Fruit fly (Drosophila melanogaster) whole organism, embryonic: ENCODE results near the gene Prosalpha6T.
A peak's percentile ranks its signal among the peaks of the same experiment; 100 is the strongest.

Experiments
- Asciz ChIP-seq: fragments of 200-800 bp; sonication (Bioruptor generic); optimal IDR thresholded peaks from 2 replicates; lab custom pipeline; 2017; ENCODE audit warnings: missing biosample characterization, mild to moderate bottlenecking, missing genetic modification characterization, missing genetic modification reagents
- Bdp1 ChIP-seq: fragments of 200-800 bp; sonication (Bioruptor generic); optimal IDR thresholded peaks from 3 replicates; lab custom pipeline; 2016; ENCODE audit warnings: missing biosample characterization, missing genetic modification characterization
- CG10147 ChIP-seq: fragments of 200-800 bp; sonication (Bioruptor generic); optimal IDR thresholded peaks from 2 replicates; lab custom pipeline; 2019; ENCODE audit warnings: missing biosample characterization, mild to moderate bottlenecking, missing genetic modification characterization, moderate library complexity
- CG10267 ChIP-seq: fragments of 200-800 bp; sonication (Bioruptor generic); optimal IDR thresholded peaks from 2 replicates; lab custom pipeline; 2018; ENCODE audit warnings: missing biosample characterization, mild to moderate bottlenecking, missing genetic modification characterization, moderate library complexity
- CG10321 ChIP-seq: fragments of 200-800 bp; sonication (Bioruptor generic); IDR thresholded peaks from 2 replicates; pipeline ENCODE4 v1.3.6; 2022; ENCODE audit warnings: missing biosample characterization, missing genetic modification characterization
- CG10543 ChIP-seq: fragments of 200-800 bp; sonication (Bioruptor generic); optimal IDR thresholded peaks from 3 replicates; lab custom pipeline; 2017; ENCODE audit warnings: missing biosample characterization, mild to moderate bottlenecking, missing genetic modification characterization, moderate library complexity
- CG10959 ChIP-seq: fragments of 200-800 bp; sonication (Bioruptor generic); IDR thresholded peaks from 2 replicates; pipeline ENCODE4 v1.3.6; 2022; ENCODE audit warnings: missing biosample characterization, missing genetic modification characterization
- CG12104 ChIP-seq: fragments of 200-800 bp; sonication (Bioruptor generic); optimal IDR thresholded peaks from 3 replicates; lab custom pipeline; 2016; ENCODE audit warnings: missing biosample characterization, missing genetic modification characterization
- CG13296 ChIP-seq: fragments of 200-800 bp; sonication (Bioruptor generic); optimal IDR thresholded peaks from 3 replicates; lab custom pipeline; 2018; ENCODE audit warnings: missing biosample characterization, mild to moderate bottlenecking, missing genetic modification characterization
- CG15514 ChIP-seq: fragments of 200-800 bp; sonication (Bioruptor generic); optimal IDR thresholded peaks from 3 replicates; lab custom pipeline; 2017; ENCODE audit warnings: missing biosample characterization, missing genetic modification characterization, mild to moderate bottlenecking, moderate library complexity, missing genetic modification reagents
- CG1647 ChIP-seq: fragments of 200-800 bp; sonication (Bioruptor generic); optimal IDR thresholded peaks from 3 replicates; lab custom pipeline; 2016; ENCODE audit warnings: missing biosample characterization, missing genetic modification characterization
- CG17829 ChIP-seq: fragments of 200-800 bp; optimal IDR thresholded peaks from 2 replicates; lab custom pipeline; 2019; ENCODE audit warnings: missing biosample characterization, mild to moderate bottlenecking, missing genetic modification characterization, moderate library complexity
- CG1792 ChIP-seq: fragments of 200-800 bp; sonication (Bioruptor generic); optimal IDR thresholded peaks from 2 replicates; lab custom pipeline; 2016; ENCODE audit warnings: missing biosample characterization, missing genetic modification characterization
- CG31441 ChIP-seq: fragments of 200-800 bp; sonication (Bioruptor generic); IDR thresholded peaks from 2 replicates; pipeline ENCODE4 v1.3.6; 2022; ENCODE audit warnings: missing biosample characterization, missing genetic modification characterization
- CG4424 ChIP-seq: fragments of 200-800 bp; sonication (Bioruptor generic); optimal IDR thresholded peaks from 3 replicates; lab custom pipeline; 2016; ENCODE audit warnings: missing biosample characterization, missing genetic modification characterization
- CG4854 ChIP-seq: fragments of 200-800 bp; sonication (Bioruptor generic); optimal IDR thresholded peaks from 2 replicates; lab custom pipeline; 2016; ENCODE audit warnings: missing biosample characterization, missing genetic modification characterization, inconsistent platforms
- CG5245 ChIP-seq: fragments of 200-800 bp; sonication (Bioruptor generic); optimal IDR thresholded peaks from 3 replicates; lab custom pipeline; 2016; ENCODE audit warnings: missing biosample characterization, missing genetic modification characterization
- CG6254 ChIP-seq: fragments of 200-800 bp; sonication (Bioruptor generic); optimal IDR thresholded peaks from 3 replicates; lab custom pipeline; 2017; ENCODE audit warnings: mild to moderate bottlenecking, missing biosample characterization, missing genetic modification reagents, missing genetic modification characterization
- CG8765 ChIP-seq: fragments of 200-800 bp; sonication (Bioruptor generic); IDR thresholded peaks from 2 replicates; pipeline ENCODE4 v1.3.6; 2022; ENCODE audit warnings: missing biosample characterization, missing genetic modification characterization
- CG9437 ChIP-seq: fragments of 200-800 bp; sonication (Bioruptor generic); optimal IDR thresholded peaks from 2 replicates; lab custom pipeline; 2018; ENCODE audit warnings: missing biosample characterization, mild to moderate bottlenecking, missing genetic modification characterization
- Camta ChIP-seq: fragments of 200-800 bp; sonication (Bioruptor generic); optimal IDR thresholded peaks from 2 replicates; lab custom pipeline; 2016; ENCODE audit warnings: missing biosample characterization, missing genetic modification characterization
- Dfd ChIP-seq, 2 experiments: fragments of >200 bp; optimal IDR thresholded peaks; 2 replicates each; lab custom pipeline; 2017; ENCODE audit warnings: missing biosample characterization in 2 of 2, missing genetic modification characterization in 2 of 2
- H2.0 ChIP-seq: fragments of 200-800 bp; sonication (Bioruptor generic); IDR thresholded peaks from 2 replicates; pipeline ENCODE4 v1.3.6; 2022; ENCODE audit warnings: missing biosample characterization, missing genetic modification characterization
- HmgZ ChIP-seq: fragments of 200-800 bp; sonication (Bioruptor generic); optimal IDR thresholded peaks from 2 replicates; lab custom pipeline; 2018; ENCODE audit warnings: missing biosample characterization, mild to moderate bottlenecking, missing genetic modification characterization
- Hmr ChIP-seq: fragments of 200-800 bp; sonication (Bioruptor generic); optimal IDR thresholded peaks from 3 replicates; lab custom pipeline; 2017; ENCODE audit warnings: mild to moderate bottlenecking, missing biosample characterization, missing genetic modification reagents, missing genetic modification characterization
- Hmx ChIP-seq: fragments of 200-800 bp; sonication (Bioruptor generic); optimal IDR thresholded peaks from 2 replicates; lab custom pipeline; 2016; ENCODE audit warnings: missing biosample characterization, missing genetic modification characterization
- Kr ChIP-seq: fragments of 200-800 bp; sonication (Bioruptor generic); optimal IDR thresholded peaks from 2 replicates; lab custom pipeline; 2017; ENCODE audit warnings: missing biosample characterization, mild to moderate bottlenecking, missing genetic modification characterization
- MBD-R2 ChIP-seq: fragments of 200-800 bp; sonication (Bioruptor generic); IDR thresholded peaks from 2 replicates; pipeline ENCODE4 v1.3.6; 2022; ENCODE audit warnings: missing biosample characterization, missing genetic modification characterization
- Nf-YB ChIP-seq: fragments of 200-800 bp; sonication (Bioruptor generic); optimal IDR thresholded peaks from 3 replicates; lab custom pipeline; 2019; ENCODE audit warnings: missing biosample characterization, mild to moderate bottlenecking, missing genetic modification characterization, moderate library complexity
- Optix ChIP-seq: fragments of 200-800 bp; sonication (Bioruptor generic); IDR thresholded peaks from 3 replicates; pipeline ENCODE4 v1.3.6; 2022; ENCODE audit warnings: missing biosample characterization, missing genetic modification characterization
- PHDP ChIP-seq: fragments of 200-800 bp; sonication (Bioruptor generic); optimal IDR thresholded peaks from 3 replicates; lab custom pipeline; 2018; ENCODE audit warnings: missing biosample characterization, mild to moderate bottlenecking, missing genetic modification characterization, moderate library complexity
- Xbp1 ChIP-seq: fragments of 200-800 bp; sonication (Bioruptor generic); optimal IDR thresholded peaks from 3 replicates; lab custom pipeline; 2016; ENCODE audit warnings: missing biosample characterization, mild to moderate bottlenecking, missing genetic modification characterization
- btn ChIP-seq: fragments of 200-800 bp; sonication (Bioruptor generic); optimal IDR thresholded peaks from 2 replicates; lab custom pipeline; 2016; ENCODE audit warnings: missing biosample characterization, missing genetic modification characterization
- cato ChIP-seq: fragments of 200-800 bp; sonication (Bioruptor generic); optimal IDR thresholded peaks from 2 replicates; lab custom pipeline; 2016; ENCODE audit warnings: missing biosample characterization, missing genetic modification characterization, borderline replicate concordance
- fd64A ChIP-seq: fragments of 200-800 bp; sonication (Bioruptor generic); optimal IDR thresholded peaks from 3 replicates; lab custom pipeline; 2018; ENCODE audit warnings: missing biosample characterization, mild to moderate bottlenecking, missing genetic modification characterization
- fd96Cb ChIP-seq: fragments of 200-800 bp; sonication (Bioruptor generic); optimal IDR thresholded peaks from 2 replicates; lab custom pipeline; 2018; ENCODE audit warnings: missing biosample characterization, mild to moderate bottlenecking, missing genetic modification characterization, moderate library complexity
- ftz-f1 ChIP-seq: fragments of 200-800 bp; sonication (Bioruptor generic); optimal IDR thresholded peaks from 2 replicates; lab custom pipeline; 2016; ENCODE audit warnings: missing biosample characterization, missing genetic modification characterization
- gem ChIP-seq: fragments of 200-800 bp; sonication (Bioruptor generic); optimal IDR thresholded peaks from 2 replicates; lab custom pipeline; 2019; ENCODE audit warnings: missing biosample characterization, mild to moderate bottlenecking, missing genetic modification characterization, moderate library complexity
- ind ChIP-seq: fragments of 200-800 bp; sonication (Bioruptor generic); optimal IDR thresholded peaks from 3 replicates; lab custom pipeline; 2016; ENCODE audit warnings: missing biosample characterization, missing genetic modification characterization
- insv ChIP-seq, 2 experiments: fragments of 200-800 bp; sonication (Bioruptor generic); optimal IDR thresholded peaks; 3 replicates each; lab custom pipeline; 2016 to 2018; ENCODE audit warnings: missing biosample characterization in 2 of 2, missing genetic modification characterization in 2 of 2
- maf-S ChIP-seq: fragments of 200-800 bp; sonication (Bioruptor generic); optimal IDR thresholded peaks from 2 replicates; lab custom pipeline; 2016; ENCODE audit warnings: missing biosample characterization, missing genetic modification characterization
- nau ChIP-seq: fragments of 200-800 bp; sonication (Bioruptor generic); optimal IDR thresholded peaks from 3 replicates; lab custom pipeline; 2017; ENCODE audit warnings: missing biosample characterization, mild to moderate bottlenecking, missing genetic modification characterization, missing genetic modification reagents
- schlank ChIP-seq: fragments of 200-800 bp; sonication (Bioruptor generic); optimal IDR thresholded peaks from 2 replicates; lab custom pipeline; 2018; ENCODE audit warnings: missing biosample characterization, mild to moderate bottlenecking, missing genetic modification characterization
- sens ChIP-seq: fragments of 200-800 bp; sonication (Bioruptor generic); peaks from one replicate; lab custom pipeline; 2016; ENCODE audit warnings: missing biosample characterization, missing genetic modification characterization
- slp2 ChIP-seq: fragments of 200-800 bp; sonication (Bioruptor generic); optimal IDR thresholded peaks from 2 replicates; lab custom pipeline; 2016; ENCODE audit warnings: missing biosample characterization, missing genetic modification characterization
- sob ChIP-seq: fragments of 200-800 bp; sonication (Bioruptor generic); IDR thresholded peaks from 2 replicates; pipeline ENCODE4 v1.3.6; 2022; ENCODE audit warnings: missing biosample characterization, missing genetic modification characterization
- sug ChIP-seq: fragments of 200-800 bp; optimal IDR thresholded peaks from 2 replicates; lab custom pipeline; 2019; ENCODE audit warnings: missing biosample characterization, mild to moderate bottlenecking, missing genetic modification characterization, moderate library complexity
- tx ChIP-seq: fragments of 200-800 bp; sonication (Bioruptor generic); optimal IDR thresholded peaks from 2 replicates; lab custom pipeline; 2016; ENCODE audit warnings: missing biosample characterization, missing genetic modification characterization
- unc-4 ChIP-seq: fragments of 200-800 bp; sonication (Bioruptor generic); IDR thresholded peaks from 2 replicates; pipeline ENCODE4 v1.3.6; 2022; ENCODE audit warnings: missing biosample characterization, missing genetic modification characterization; ENCODE audit not compliant: partially characterized antibody
- vvl ChIP-seq: fragments of 200-800 bp; sonication (Bioruptor generic); IDR thresholded peaks from 2 replicates; pipeline ENCODE4 v1.3.6; 2022; ENCODE audit warnings: missing biosample characterization, missing genetic modification characterization
- wor ChIP-seq: fragments of 200-800 bp; sonication (Bioruptor generic); IDR thresholded peaks from 2 replicates; pipeline ENCODE4 v1.3.6; 2022; ENCODE audit warnings: missing biosample characterization, missing genetic modification characterization
- zf30C ChIP-seq: fragments of 200-800 bp; sonication (Bioruptor generic); optimal IDR thresholded peaks from 3 replicates; lab custom pipeline; 2018; ENCODE audit warnings: missing biosample characterization, mild to moderate bottlenecking, missing genetic modification characterization

Prosalpha6T gene

dm6 chr2L:13190534-13190933, 41.3 kb upstream of the Prosalpha6T start (continued):
- TF ChIP-seq Kr (GFP tag; lab: Kevin White, UChicago): no peak
- no peak for TF ChIP-seq CG10959 (GFP tag; lab: Robert Waterston, UW)
- TF ChIP-seq sens (GFP tag; lab: Kevin White, UChicago): peak; percentile 11
- no peak for TF ChIP-seq CG1647 (GFP tag; lab: Kevin White, UChicago)
- no peak for TF ChIP-seq insv (GFP tag; optimal IDR thresholded peaks at IDR 0.05; lab: Kevin White, UChicago)
- no peak for TF ChIP-seq Hmx (GFP tag; lab: Kevin White, UChicago)
- TF ChIP-seq CG4854 (GFP tag; lab: Kevin White, UChicago): no peak
- TF ChIP-seq CG1792 (GFP tag; lab: Kevin White, UChicago): no peak
- no peak for TF ChIP-seq unc-4 (GFP tag; lab: Robert Waterston, UW)
- no peak for TF ChIP-seq H2.0 (GFP tag; lab: Robert Waterston, UW)
- no peak for TF ChIP-seq CG8765 (GFP tag; lab: Robert Waterston, UW)
- no peak for TF ChIP-seq zf30C (GFP tag; lab: Kevin White, UChicago)
- no peak for TF ChIP-seq CG10267 (tag; lab: Kevin White, UChicago)
- TF ChIP-seq Dfd (GFP tag; optimal IDR thresholded peaks at IDR 0.05; lab: Kevin White, UChicago): no peak
- no peak for TF ChIP-seq CG31441 (GFP tag; lab: Robert Waterston, UW)
- no peak for TF ChIP-seq CG17829 (tag; lab: Kevin White, UChicago)
- no peak for TF ChIP-seq Bdp1 (GFP tag; lab: Kevin White, UChicago)
- TF ChIP-seq Hmr (GFP tag; lab: Kevin White, UChicago): peak; percentile 32
- no peak for TF ChIP-seq CG9437 (GFP tag; lab: Kevin White, UChicago)
- no peak for TF ChIP-seq Asciz (GFP tag; lab: Kevin White, UChicago)
- no peak for TF ChIP-seq ftz-f1 (GFP tag; lab: Kevin White, UChicago)
- no peak for TF ChIP-seq vvl (GFP tag; lab: Robert Waterston, UW)
- no peak for TF ChIP-seq ind (GFP tag; lab: Kevin White, UChicago)
- TF ChIP-seq nau (GFP tag; lab: Kevin White, UChicago): no peak
- no peak for TF ChIP-seq maf-S (GFP tag; lab: Kevin White, UChicago)
- TF ChIP-seq Nf-YB (GFP tag; lab: Kevin White, UChicago): no peak
- TF ChIP-seq sob (GFP tag; lab: Robert Waterston, UW): no peak; the same call in 1 of the 2 replicates
- TF ChIP-seq CG4424 (GFP tag; lab: Kevin White, UChicago): no peak
- TF ChIP-seq sug (tag; lab: Kevin White, UChicago): peak; percentile 89
- no peak for TF ChIP-seq CG15514 (GFP tag; lab: Kevin White, UChicago)
- TF ChIP-seq CG5245 (GFP tag; lab: Kevin White, UChicago): no peak
- no peak for TF ChIP-seq tx (GFP tag; lab: Kevin White, UChicago)
- no peak for TF ChIP-seq wor (GFP tag; lab: Robert Waterston, UW)
- no peak for TF ChIP-seq Camta (GFP tag; lab: Kevin White, UChicago)
- TF ChIP-seq CG12104 (GFP tag; lab: Kevin White, UChicago): no peak
- no peak for TF ChIP-seq gem (tag; lab: Kevin White, UChicago)
- TF ChIP-seq schlank (tag; lab: Kevin White, UChicago): no peak
- TF ChIP-seq PHDP (tag; lab: Kevin White, UChicago): no peak
- TF ChIP-seq CG13296: no peak
- TF ChIP-seq CG10543 (GFP tag; lab: Kevin White, UChicago): peak; percentile 59
- TF ChIP-seq slp2 (GFP tag; lab: Kevin White, UChicago): no peak
- no peak for TF ChIP-seq Optix (GFP tag; lab: Robert Waterston, UW)
- TF ChIP-seq btn (GFP tag; lab: Kevin White, UChicago): no peak
- TF ChIP-seq CG10147 (GFP tag; lab: Kevin White, UChicago): no peak
- TF ChIP-seq Xbp1 (GFP tag; lab: Kevin White, UChicago): no peak
- no peak for TF ChIP-seq CG6254
- no peak for TF ChIP-seq cato (GFP tag; lab: Kevin White, UChicago)
- TF ChIP-seq fd96Cb (tag; lab: Kevin White, UChicago): no peak
- TF ChIP-seq HmgZ (tag; lab: Kevin White, UChicago): peak; percentile 9
- no peak for TF ChIP-seq MBD-R2
- no peak for TF ChIP-seq fd64A (GFP tag; lab: Kevin White, UChicago)
- no peak for TF ChIP-seq CG10321 (GFP tag; lab: Robert Waterston, UW)
